Worm (Caenorhabditis elegans): ENCODE results near the gene cln-3.3.
"Not testable (repeated sequence)": the region's sequence is repeated elsewhere in the genome, so short reads cannot be mapped to it uniquely, and the experiment has no call there.

Gene cln-3.3

ce11 chrV:8722160-8722559, 39.3 kb downstream of the cln-3.3 start, which contains the start of gene ZC196.8:
TSS of gene ZC196.8 (minus strand) at chrV:8722260.
- TF ChIP-seq flt-1 (GFP tag; IDR thresholded peaks at IDR 0.05); aly-1 (tag; optimal IDR thresholded peaks at IDR 0.05); scrt-1 (GFP tag; IDR thresholded peaks at IDR 0.05): not testable (repeated sequence)

- TF ChIP-seq flt-1 (GFP tag; IDR thresholded peaks at IDR 0.05); B0310.2 (tag; optimal IDR thresholded peaks at IDR 0.05); tbx-11 (GFP tag; IDR thresholded peaks at IDR 0.05): not testable (repeated sequence)
These were observed 43.4 kb downstream of the cln-3.3 start, which contains the start of gene droe-8 for ce11 chrV:8726228-8726627. TSS of gene droe-8 (plus strand) at chrV:8726528.

ce11 chrV:8727077-8727476, 44.2 kb downstream of the cln-3.3 start, which contains the start of gene ZC196.9:
TSS of gene ZC196.9 (minus strand) at chrV:8727177.
- TF ChIP-seq aly-1 (tag; optimal IDR thresholded peaks at IDR 0.05) (no peak), F13C5.2 (tag; optimal IDR thresholded peaks at IDR 0.05) (no peak), hmg-4 (GFP tag; optimal IDR thresholded peaks at IDR 0.05) (no peak), scrt-1 (GFP tag; IDR thresholded peaks at IDR 0.05) (no peak), sea-1 (GFP tag; conservative IDR thresholded peaks at IDR 0.05) (no peak), flt-1 (GFP tag; IDR thresholded peaks at IDR 0.05) (no peak), ama-1 (optimal IDR thresholded peaks at IDR 0.05) (no peak), pes-1 (GFP tag; IDR thresholded peaks at IDR 0.05) (no peak), tbx-37 (GFP tag; conservative IDR thresholded peaks at IDR 0.05) (no peak), hnd-1 (tag; optimal IDR thresholded peaks at IDR 0.05) (no peak), tbx-11 (GFP tag; IDR thresholded peaks at IDR 0.05) (no peak), ceh-36 (tag; optimal IDR thresholded peaks at IDR 0.05) (no peak), B0310.2 (tag; optimal IDR thresholded peaks at IDR 0.05) (no peak), hmbx-1 (tag; optimal IDR thresholded peaks at IDR 0.05) (no peak), ets-7 (tag; optimal IDR thresholded peaks at IDR 0.05) (no peak), tra-4 (tag; optimal IDR thresholded peaks at IDR 0.05) (no peak)

ce11 chrV:8729100-8729499, 46.2 kb downstream of the cln-3.3 start, which contains the start of gene ZC196.5:
TSS of gene ZC196.5 (plus strand) at chrV:8729400.
- TF ChIP-seq aly-1 (tag; optimal IDR thresholded peaks at IDR 0.05) (no peak), tra-4 (tag; optimal IDR thresholded peaks at IDR 0.05) (no peak), B0310.2 (tag; optimal IDR thresholded peaks at IDR 0.05) (no peak), F13C5.2 (tag; optimal IDR thresholded peaks at IDR 0.05) (no peak)

DNA sequence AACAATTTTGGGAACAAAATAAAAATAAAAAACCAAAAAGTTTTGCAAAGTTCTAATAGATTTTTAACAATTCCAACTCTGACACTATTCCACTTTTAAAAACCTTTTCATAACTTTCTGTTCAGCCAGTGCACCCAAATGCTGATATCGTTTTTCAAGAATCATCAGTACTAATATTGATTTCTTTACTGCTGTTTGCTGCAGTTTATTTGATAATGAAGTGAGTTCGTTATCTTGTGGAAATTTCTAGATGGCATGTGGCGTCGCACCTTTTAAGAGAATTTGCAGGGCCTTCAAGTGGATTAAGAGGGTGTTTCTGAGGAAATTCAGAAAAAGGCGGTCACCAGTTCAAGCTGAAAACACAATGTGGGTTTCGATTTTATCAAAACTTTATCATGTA, 48.1 kb downstream of the cln-3.3 start:
- TF ChIP-seq tbx-11 (GFP tag; IDR thresholded peaks at IDR 0.05) (no peak), scrt-1 (GFP tag; IDR thresholded peaks at IDR 0.05) (no peak), B0310.2 (tag; optimal IDR thresholded peaks at IDR 0.05) (no peak), tbx-37 (GFP tag; conservative IDR thresholded peaks at IDR 0.05) (no peak), hmg-4 (GFP tag; optimal IDR thresholded peaks at IDR 0.05) (no peak), pes-1 (GFP tag; IDR thresholded peaks at IDR 0.05) (no peak), ama-1 (optimal IDR thresholded peaks at IDR 0.05) (no peak), tra-4 (tag; optimal IDR thresholded peaks at IDR 0.05) (no peak), ceh-13 (GFP tag; optimal IDR thresholded peaks at IDR 0.05) (no peak), hnd-1 (tag; optimal IDR thresholded peaks at IDR 0.05) (no peak), F13C5.2 (tag; optimal IDR thresholded peaks at IDR 0.05) (no peak), hmbx-1 (tag; optimal IDR thresholded peaks at IDR 0.05) (no peak), ets-7 (tag; optimal IDR thresholded peaks at IDR 0.05) (no peak), aly-1 (tag; optimal IDR thresholded peaks at IDR 0.05) (no peak), ceh-36 (tag; optimal IDR thresholded peaks at IDR 0.05) (no peak), sea-1 (GFP tag; conservative IDR thresholded peaks at IDR 0.05) (no peak)

DNA sequence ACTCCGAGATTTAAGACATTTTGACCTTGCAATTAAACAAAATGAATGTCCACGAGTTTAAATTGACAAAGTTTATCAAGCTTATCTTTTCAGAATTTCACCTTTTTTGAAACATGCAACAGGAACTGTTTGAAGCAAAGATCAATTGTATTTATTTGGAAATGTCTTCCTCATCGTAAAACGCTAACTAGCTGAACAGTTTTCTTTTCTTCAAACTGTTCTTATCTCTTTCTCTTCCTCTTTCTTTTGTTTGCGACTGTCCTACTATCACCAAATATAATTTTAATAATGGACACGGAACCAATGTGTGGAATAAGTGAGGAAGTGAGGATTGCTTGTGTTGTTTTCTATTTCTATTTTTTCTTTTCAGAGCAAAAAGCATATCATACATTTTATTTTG, 50.1 kb downstream of the cln-3.3 start, which contains the start of gene ZC196.4:
Gene ZC196.4, plus strand, starts transcription at position 173 of the 400 bp plus-strand sequence.
- TF ChIP-seq F13C5.2 (tag; optimal IDR thresholded peaks at IDR 0.05) (no peak), ets-7 (tag; optimal IDR thresholded peaks at IDR 0.05) (no peak), flt-1 (GFP tag; IDR thresholded peaks at IDR 0.05) (no peak), ceh-13 (GFP tag; optimal IDR thresholded peaks at IDR 0.05) (no peak)
